Worm (Caenorhabditis elegans) whole organism, L4 larva: ENCODE data around the gene ZK287.4.

ENCODE experiments used
- aly-2 ChIP-seq: sonication (generic microtip); optimal IDR thresholded peaks from 2 replicates; lab custom pipeline; 2018; ENCODE audit warnings: missing biosample characterization, missing genetic modification characterization
- arid-1 ChIP-seq: fragments of 200-800 bp; sonication (Bioruptor generic); conservative IDR thresholded peaks from 2 replicates; pipeline ENCODE4 v1.3.6; 2022; ENCODE audit warnings: missing genetic modification reagents, missing genetic modification characterization, missing compliant biosample characterization
- ceh-82 ChIP-seq: sonication (generic microtip); optimal IDR thresholded peaks from 2 replicates; lab custom pipeline; 2017; ENCODE audit warnings: missing biosample characterization, missing genetic modification characterization
- lin-29 ChIP-seq: fragments of 200-800 bp; sonication (Bioruptor generic); IDR thresholded peaks from 2 replicates; pipeline ENCODE4 v1.3.6; 2022; ENCODE audit warnings: missing genetic modification reagents, missing genetic modification characterization, missing compliant biosample characterization
- mdl-1 ChIP-seq, 2 experiments: fragments of 150-350 bp in 1 of 2; sonication (generic microtip) in 1 of 2; optimal IDR thresholded peaks; 2 replicates each; lab custom pipeline; 2014 to 2017; ENCODE audit warnings: missing biosample characterization in 2 of 2, missing genetic modification characterization in 2 of 2
- mes-2 ChIP-seq: sonication (generic microtip); optimal IDR thresholded peaks from 2 replicates; lab custom pipeline; 2016; ENCODE audit warnings: missing genotype, mild to moderate bottlenecking, missing genetic modification characterization, missing compliant biosample characterization; ENCODE audit not compliant: poor library complexity, severe bottlenecking
- nhr-11 ChIP-seq: fragments of 150-350 bp; optimal IDR thresholded peaks from 2 replicates; lab custom pipeline; 2014; ENCODE audit warnings: missing biosample characterization, missing genetic modification characterization
- nhr-237 ChIP-seq: sonication (generic microtip); optimal IDR thresholded peaks from 2 replicates; lab custom pipeline; 2017; ENCODE audit warnings: missing biosample characterization, missing genetic modification characterization
- nhr-28 ChIP-seq: fragments of 150-350 bp; optimal IDR thresholded peaks from 2 replicates; lab custom pipeline; 2014; ENCODE audit warnings: missing biosample characterization, missing genetic modification characterization
- pha-4 ChIP-seq, 2 experiments: fragments of 150-350 bp in 1 of 2; fragments of 200-800 bp in 1 of 2; sonication (Bioruptor generic) in 1 of 2; IDR thresholded peaks in 1 of 2; optimal IDR thresholded peaks in 1 of 2; 2 replicates each; pipeline versions ENCODE4 v1.3.6 to Lab custom; 2014 to 2022; ENCODE audit warnings: missing genetic modification characterization in 2 of 2, missing genetic modification reagents in 2 of 2, missing biosample characterization in 1 of 2, missing compliant biosample characterization in 1 of 2
- sdz-12 ChIP-seq: fragments of 200-800 bp; sonication (Bioruptor generic); optimal IDR thresholded peaks from 2 replicates; lab custom pipeline; 2018; ENCODE audit warnings: mild to moderate bottlenecking, missing genetic modification characterization, missing compliant biosample characterization
- snpc-4 ChIP-seq: fragments of 150-350 bp; optimal IDR thresholded peaks from 2 replicates; lab custom pipeline; 2014; ENCODE audit warnings: missing biosample characterization, missing genetic modification characterization
- unc-62 ChIP-seq, 3 experiments: fragments of 150-350 bp in 1 of 3; sonication (generic microtip); optimal IDR thresholded peaks in 2 of 3; peaks in 1 of 3; 1 replicate in 1 of 3; 2 replicates in 2 of 3; lab custom pipeline; 2014 to 2017; ENCODE audit warnings: missing biosample characterization in 3 of 3, missing genetic modification characterization in 3 of 3, missing genetic modification reagents in 3 of 3, missing genotype in 1 of 3
- zip-2 ChIP-seq: fragments of 150-350 bp; optimal IDR thresholded peaks from 2 replicates; lab custom pipeline; 2014; ENCODE audit warnings: missing biosample characterization, missing genetic modification characterization

DNA sequence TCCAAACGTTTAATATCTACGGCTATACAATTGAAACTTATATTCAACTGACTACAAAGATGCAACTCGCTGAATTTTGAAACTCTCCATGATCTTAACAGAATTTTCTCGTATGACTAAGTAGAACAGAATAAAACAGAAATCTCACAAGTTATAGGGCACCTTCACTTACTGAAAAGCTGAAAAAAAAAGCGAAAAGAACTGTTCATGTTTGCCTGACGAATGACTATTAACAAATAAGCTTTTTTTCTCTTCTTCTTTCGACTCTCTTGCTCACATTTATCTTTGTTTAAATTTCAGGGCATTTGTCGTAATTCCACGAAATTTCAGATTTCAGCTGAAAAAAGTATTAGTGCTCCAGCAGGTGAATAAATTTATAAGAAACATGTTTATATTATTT lies 17.3 kb upstream of the ZK287.4 start, which contains the start of gene xbx-6:
- TF ChIP-seq nhr-28 (tag; lab: Kevin White, UChicago) (no peak), pha-4 (GFP tag; IDR thresholded peaks at IDR 0.05; lab: Robert Waterston, UW) (no peak), pha-4 (tag; optimal IDR thresholded peaks at IDR 0.05; lab: Kevin White, UChicago) (no peak), sdz-12 (GFP tag; lab: Kevin White, UChicago) (no peak), nhr-11 (tag; lab: Kevin White, UChicago) (no peak), mes-2 (tag; lab: Kevin White, UChicago) (no peak), aly-2 (no peak), mdl-1 (tag; optimal IDR thresholded peaks at IDR 0.05; lab: Kevin White, UChicago) (no peak), unc-62 (GFP tag; optimal IDR thresholded peaks at IDR 0.05 in 1 of 2; lab: Kevin White, UChicago) (peak in 1 of 2 experiments; percentile 34), unc-62 (tag; optimal IDR thresholded peaks at IDR 0.05; lab: Kevin White, UChicago) (no peak), zip-2 (tag; lab: Kevin White, UChicago) (no peak), snpc-4 (tag; lab: Kevin White, UChicago) (no peak), arid-1 (GFP tag; lab: Robert Waterston, UW) (no peak), ceh-82 (tag; lab: Kevin White, UChicago) (no peak), nhr-237 (tag; lab: Kevin White, UChicago) (no peak), lin-29 (GFP tag; lab: Robert Waterston, UW) (no peak)
